Fruit fly (Drosophila melanogaster): ENCODE measurements around the gene loco.

loco gene

DNA sequence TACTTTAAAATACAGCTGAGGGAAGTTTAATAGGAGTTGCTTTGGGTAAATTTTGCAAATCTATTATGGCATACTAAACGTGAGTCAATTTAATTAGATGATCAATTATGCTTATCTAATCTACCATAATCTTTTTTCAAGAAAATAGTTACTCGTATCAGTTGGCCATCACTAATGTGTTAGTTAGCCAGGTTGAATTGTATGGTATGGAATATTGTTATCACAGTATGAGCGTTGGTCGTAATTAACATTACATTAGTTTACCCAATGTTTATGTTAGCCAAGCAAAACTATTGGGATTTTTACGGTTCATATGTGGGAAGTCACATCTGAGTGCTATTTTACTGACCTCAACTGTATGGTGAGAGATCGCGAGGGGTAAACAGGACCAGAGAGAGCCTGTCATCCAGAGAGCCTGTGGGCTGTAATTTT is 34.4 kb upstream of the loco start:
- no peak for TF ChIP-seq CG33017 (tag; optimal IDR thresholded peaks at IDR 0.05)
- TF ChIP-seq CG12768 (GFP tag; optimal IDR thresholded peaks at IDR 0.05): no peak
- no peak for TF ChIP-seq Hr96 (GFP tag; optimal IDR thresholded peaks at IDR 0.05)
- no peak for TF ChIP-seq ovo (GFP tag; optimal IDR thresholded peaks at IDR 0.05)
- TF ChIP-seq CG7101 (tag; optimal IDR thresholded peaks at IDR 0.05): no peak
- no peak for TF ChIP-seq cnc (optimal IDR thresholded peaks at IDR 0.05)
- no peak for TF ChIP-seq CG7045 (GFP tag; optimal IDR thresholded peaks at IDR 0.05)
- TF ChIP-seq Clk (GFP tag; optimal IDR thresholded peaks at IDR 0.05): no peak
- no peak for TF ChIP-seq tj (GFP tag; optimal IDR thresholded peaks at IDR 0.05)
- TF ChIP-seq pad (GFP tag; optimal IDR thresholded peaks at IDR 0.05): no peak
- no peak for TF ChIP-seq CG5204 (GFP tag; optimal IDR thresholded peaks at IDR 0.05)
- TF ChIP-seq toe (GFP tag; optimal IDR thresholded peaks at IDR 0.05): no peak
- no peak for TF ChIP-seq CG14711 (tag; optimal IDR thresholded peaks at IDR 0.05)
- no peak for TF ChIP-seq cic (GFP tag; optimal IDR thresholded peaks at IDR 0.05)
- no peak for TF ChIP-seq Mnt (GFP tag; optimal IDR thresholded peaks at IDR 0.05)
- no peak for TF ChIP-seq CG1620 (GFP tag; optimal IDR thresholded peaks at IDR 0.05)
- TF ChIP-seq bab1 (GFP tag; optimal IDR thresholded peaks at IDR 0.05): no peak
- TF ChIP-seq Crg-1 (GFP tag; optimal IDR thresholded peaks at IDR 0.05): no peak
- no peak for TF ChIP-seq CG11617 (GFP tag; optimal IDR thresholded peaks at IDR 0.05)

DNA sequence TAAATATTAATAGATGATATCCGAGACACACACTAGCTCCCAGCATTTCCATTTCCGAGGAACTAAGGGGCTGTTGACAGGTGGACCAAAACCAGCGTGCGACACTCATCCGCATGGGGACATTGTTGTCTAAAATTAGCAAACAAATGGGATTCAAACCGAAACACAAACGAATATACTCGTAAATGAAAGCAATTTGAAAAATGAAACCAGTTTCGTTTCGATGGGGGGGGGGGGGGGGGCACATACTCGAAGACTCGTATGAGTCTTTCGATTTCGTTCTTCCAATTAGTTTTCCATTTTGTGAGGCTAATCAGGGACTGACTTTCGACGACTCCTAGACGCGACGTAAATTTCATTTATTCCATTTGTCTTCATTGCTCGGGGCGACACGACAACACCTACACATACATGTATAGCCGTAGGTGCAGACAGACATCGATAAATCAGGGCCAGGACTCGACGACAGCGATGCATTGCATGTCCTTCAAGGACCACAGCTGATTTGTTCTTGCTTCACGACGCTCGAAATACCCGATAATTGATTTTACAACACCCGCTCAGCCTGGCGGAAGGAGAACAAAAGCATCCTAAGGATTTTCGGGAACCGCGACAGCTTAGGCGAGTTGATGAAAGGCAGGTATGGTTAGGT is 33.6 kb upstream of the loco start:
- no peak for TF ChIP-seq toe (GFP tag; optimal IDR thresholded peaks at IDR 0.05)
- no peak for TF ChIP-seq Mnt (GFP tag; optimal IDR thresholded peaks at IDR 0.05)
- no peak for TF ChIP-seq CG14711 (tag; optimal IDR thresholded peaks at IDR 0.05)
- TF ChIP-seq Crg-1 (GFP tag; optimal IDR thresholded peaks at IDR 0.05): no peak
- no peak for TF ChIP-seq CG5204 (GFP tag; optimal IDR thresholded peaks at IDR 0.05)
- no peak for TF ChIP-seq Hr96 (GFP tag; optimal IDR thresholded peaks at IDR 0.05)
- no peak for TF ChIP-seq Clk (GFP tag; optimal IDR thresholded peaks at IDR 0.05)
- TF ChIP-seq bab1 (GFP tag; optimal IDR thresholded peaks at IDR 0.05): no peak
- no peak for TF ChIP-seq pad (GFP tag; optimal IDR thresholded peaks at IDR 0.05)
- TF ChIP-seq ovo (GFP tag; optimal IDR thresholded peaks at IDR 0.05): no peak
- no peak for TF ChIP-seq CG7101 (tag; optimal IDR thresholded peaks at IDR 0.05)
- no peak for TF ChIP-seq CG11617 (GFP tag; optimal IDR thresholded peaks at IDR 0.05)
- no peak for TF ChIP-seq CG1620 (GFP tag; optimal IDR thresholded peaks at IDR 0.05)
- no peak for TF ChIP-seq cic (GFP tag; optimal IDR thresholded peaks at IDR 0.05)
- no peak for TF ChIP-seq CG7045 (GFP tag; optimal IDR thresholded peaks at IDR 0.05)

DNA sequence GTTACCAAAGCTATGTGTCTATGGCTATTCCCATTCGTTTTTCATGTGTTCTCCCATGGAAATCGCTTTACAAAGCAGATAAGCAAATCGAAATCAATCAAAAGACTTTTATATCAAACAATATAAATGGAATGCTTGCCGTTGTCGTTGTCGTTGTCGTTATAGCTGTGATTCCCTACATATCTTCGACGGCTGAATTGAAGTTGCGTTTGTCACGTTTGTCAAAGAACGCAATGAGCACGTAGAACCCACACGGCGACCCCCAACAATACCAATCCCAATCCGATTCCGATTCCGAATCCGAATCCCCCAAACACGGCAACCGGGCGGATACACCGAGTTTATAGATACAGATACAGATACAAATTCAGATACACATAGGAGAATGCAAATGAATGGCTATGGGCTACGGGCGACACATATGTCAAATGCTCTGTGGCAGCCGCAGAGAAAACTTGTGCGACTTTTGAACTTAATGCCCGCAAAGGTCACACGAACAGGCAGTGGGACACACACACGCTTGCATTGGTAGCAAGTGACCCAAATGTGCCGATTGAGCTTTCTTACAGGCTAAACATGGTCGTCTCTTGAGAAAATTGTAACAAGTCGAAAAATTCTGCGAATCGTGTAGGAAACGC is 30.7 kb upstream of the loco start:
- TF ChIP-seq pad (GFP tag; optimal IDR thresholded peaks at IDR 0.05) (no peak), CG1620 (GFP tag; optimal IDR thresholded peaks at IDR 0.05) (no peak), CG5204 (GFP tag; optimal IDR thresholded peaks at IDR 0.05) (no peak), ovo (GFP tag; optimal IDR thresholded peaks at IDR 0.05) (no peak), CG12768 (GFP tag; optimal IDR thresholded peaks at IDR 0.05) (no peak), Clk (GFP tag; optimal IDR thresholded peaks at IDR 0.05) (no peak), bab1 (GFP tag; optimal IDR thresholded peaks at IDR 0.05) (no peak), cic (GFP tag; optimal IDR thresholded peaks at IDR 0.05) (no peak), CG7045 (GFP tag; optimal IDR thresholded peaks at IDR 0.05) (no peak), toe (GFP tag; optimal IDR thresholded peaks at IDR 0.05) (no peak), Crg-1 (GFP tag; optimal IDR thresholded peaks at IDR 0.05) (no peak), kay (GFP tag; ENCODE audit: borderline replicate concordance) (no peak), CG11617 (GFP tag; optimal IDR thresholded peaks at IDR 0.05) (no peak)

DNA sequence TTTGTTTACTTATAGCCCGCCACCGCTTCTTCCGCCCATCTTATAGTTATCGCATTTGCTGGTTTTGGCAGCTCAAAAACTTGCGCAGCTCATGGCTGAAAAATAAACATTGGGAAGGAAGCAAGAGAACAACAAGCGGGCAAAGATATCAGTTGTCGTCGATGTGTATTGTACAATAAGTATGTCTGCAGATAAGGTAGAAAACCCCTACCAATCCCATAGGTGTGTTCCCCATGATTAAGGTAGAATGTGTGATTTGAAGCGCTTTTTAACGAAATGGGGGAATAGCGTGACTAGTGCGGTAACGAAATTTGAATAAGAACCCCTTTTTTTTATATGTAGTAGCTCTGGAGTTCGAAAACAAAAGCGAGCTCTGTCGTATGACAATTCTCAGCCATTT is 29.9 kb upstream of the loco start:
- TF ChIP-seq CG14711 (tag; optimal IDR thresholded peaks at IDR 0.05) (no peak), CG7101 (tag; optimal IDR thresholded peaks at IDR 0.05) (no peak), CG7045 (GFP tag; optimal IDR thresholded peaks at IDR 0.05) (no peak), kay (GFP tag; ENCODE audit: borderline replicate concordance) (no peak), ovo (GFP tag; optimal IDR thresholded peaks at IDR 0.05) (no peak), CG33017 (tag; optimal IDR thresholded peaks at IDR 0.05) (no peak), cnc (optimal IDR thresholded peaks at IDR 0.05) (no peak), CG12768 (GFP tag; optimal IDR thresholded peaks at IDR 0.05) (peak; percentile 21), CG1620 (GFP tag; optimal IDR thresholded peaks at IDR 0.05) (no peak), cic (GFP tag; optimal IDR thresholded peaks at IDR 0.05) (peak; percentile 13), bab1 (GFP tag; optimal IDR thresholded peaks at IDR 0.05) (no peak)

- no peak for TF ChIP-seq Clk (GFP tag; optimal IDR thresholded peaks at IDR 0.05)
- no peak for TF ChIP-seq CG1620 (GFP tag; optimal IDR thresholded peaks at IDR 0.05)
- TF ChIP-seq CG7101 (tag; optimal IDR thresholded peaks at IDR 0.05): no peak
- TF ChIP-seq toe (GFP tag; optimal IDR thresholded peaks at IDR 0.05): no peak
- no peak for TF ChIP-seq pad (GFP tag; optimal IDR thresholded peaks at IDR 0.05)
- no peak for TF ChIP-seq CG14711 (tag; optimal IDR thresholded peaks at IDR 0.05)
- TF ChIP-seq cic (GFP tag; optimal IDR thresholded peaks at IDR 0.05): no peak
- no peak for TF ChIP-seq CG11617 (GFP tag; optimal IDR thresholded peaks at IDR 0.05)
- TF ChIP-seq CG12768 (GFP tag; optimal IDR thresholded peaks at IDR 0.05): no peak
- TF ChIP-seq tj (GFP tag; optimal IDR thresholded peaks at IDR 0.05): no peak
- no peak for TF ChIP-seq Mnt (GFP tag; optimal IDR thresholded peaks at IDR 0.05)
- TF ChIP-seq bab1 (GFP tag; optimal IDR thresholded peaks at IDR 0.05): no peak
- no peak for TF ChIP-seq ovo (GFP tag; optimal IDR thresholded peaks at IDR 0.05)
- no peak for TF ChIP-seq Hr96 (GFP tag; optimal IDR thresholded peaks at IDR 0.05)
- no peak for TF ChIP-seq kay (GFP tag; ENCODE audit: borderline replicate concordance)
- TF ChIP-seq Crg-1 (GFP tag; optimal IDR thresholded peaks at IDR 0.05): no peak
- TF ChIP-seq CG5204 (GFP tag; optimal IDR thresholded peaks at IDR 0.05): no peak
Measured at dm6 chr3R:22668622-22669021, 29.4 kb upstream of the loco start.

dm6 chr3R:22667959-22668316 is 28.8 kb upstream of the loco start:
- TF ChIP-seq tj (GFP tag; optimal IDR thresholded peaks at IDR 0.05): peak; percentile 95
- TF ChIP-seq cnc (optimal IDR thresholded peaks at IDR 0.05): no peak
- TF ChIP-seq Clk (GFP tag; optimal IDR thresholded peaks at IDR 0.05): no peak

All from whole organism, adult.